Worm (Caenorhabditis elegans) whole organism, late embryonic: ENCODE data around the gene got-2.2.
A peak's percentile ranks its signal among the peaks of the same experiment; 100 is the strongest.

Source experiments
- C08G9.2 ChIP-seq: sonication (generic microtip); optimal IDR thresholded peaks from 2 replicates; lab custom pipeline; 2016; ENCODE audit warnings: mild to moderate bottlenecking, missing genetic modification characterization, moderate library complexity, missing compliant biosample characterization
- F13H6.1 ChIP-seq: sonication (generic microtip); optimal IDR thresholded peaks from 2 replicates; lab custom pipeline; 2016; ENCODE audit warnings: missing genetic modification characterization, missing compliant biosample characterization
- ahr-1 ChIP-seq: sonication (generic microtip); optimal IDR thresholded peaks from 2 replicates; lab custom pipeline; 2016; ENCODE audit warnings: missing genetic modification characterization, missing compliant biosample characterization
- ceh-18 ChIP-seq: sonication (generic microtip); optimal IDR thresholded peaks from 2 replicates; lab custom pipeline; 2016; ENCODE audit warnings: missing genetic modification characterization, missing compliant biosample characterization
- ceh-19 ChIP-seq: fragments of 200-800 bp; sonication (Bioruptor generic); optimal IDR thresholded peaks from 2 replicates; lab custom pipeline; 2018; ENCODE audit warnings: mild to moderate bottlenecking, missing genetic modification characterization, missing compliant biosample characterization
- ceh-2 ChIP-seq: sonication (generic microtip); optimal IDR thresholded peaks from 2 replicates; lab custom pipeline; 2016; ENCODE audit warnings: missing genotype, missing genetic modification characterization, missing compliant biosample characterization
- ceh-22 ChIP-seq: sonication (generic microtip); optimal IDR thresholded peaks from 2 replicates; lab custom pipeline; 2017; ENCODE audit warnings: missing biosample characterization, missing genetic modification characterization
- ceh-30 ChIP-seq: fragments of 150-350 bp; optimal IDR thresholded peaks from 2 replicates; lab custom pipeline; 2014; ENCODE audit warnings: missing biosample characterization, missing genetic modification characterization
- ceh-31 ChIP-seq: sonication (generic microtip); optimal IDR thresholded peaks from 2 replicates; lab custom pipeline; 2016; ENCODE audit warnings: missing genetic modification characterization, missing compliant biosample characterization
- ceh-45 ChIP-seq: fragments of 200-800 bp; sonication (Bioruptor generic); IDR thresholded peaks from 2 replicates; pipeline ENCODE4 v1.3.6; 2022; ENCODE audit warnings: missing genetic modification reagents, missing genetic modification characterization, missing compliant biosample characterization
- ceh-48 ChIP-seq: sonication (generic microtip); optimal IDR thresholded peaks from 2 replicates; lab custom pipeline; 2016; ENCODE audit warnings: missing genetic modification characterization, inconsistent platforms, missing compliant biosample characterization
- ceh-6 ChIP-seq: fragments of 200-800 bp; sonication (Bioruptor generic); optimal IDR thresholded peaks from 2 replicates; lab custom pipeline; 2018; ENCODE audit warnings: mild to moderate bottlenecking, missing genetic modification characterization, missing compliant biosample characterization
- che-1 ChIP-seq: sonication (generic microtip); optimal IDR thresholded peaks from 2 replicates; lab custom pipeline; 2016; ENCODE audit warnings: mild to moderate bottlenecking, missing genetic modification characterization, missing compliant biosample characterization
- dmd-4 ChIP-seq: sonication (generic microtip); optimal IDR thresholded peaks from 2 replicates; lab custom pipeline; 2016; ENCODE audit warnings: borderline replicate concordance, missing genetic modification characterization, missing compliant biosample characterization
- ets-4 ChIP-seq: sonication (generic microtip); optimal IDR thresholded peaks from 2 replicates; lab custom pipeline; 2016; ENCODE audit warnings: missing genetic modification characterization, missing compliant biosample characterization
- eyg-1 ChIP-seq: sonication (generic microtip); optimal IDR thresholded peaks from 2 replicates; lab custom pipeline; 2016; ENCODE audit warnings: missing genotype, missing genetic modification characterization, missing compliant biosample characterization
- fkh-6 ChIP-seq: sonication (generic microtip); optimal IDR thresholded peaks from 2 replicates; lab custom pipeline; 2016; ENCODE audit warnings: missing genetic modification characterization, missing compliant biosample characterization
- gmeb-2 ChIP-seq: sonication (generic microtip); optimal IDR thresholded peaks from 2 replicates; lab custom pipeline; 2016; ENCODE audit warnings: missing genetic modification characterization, inconsistent platforms, missing compliant biosample characterization
- hlh-13 ChIP-seq: fragments of 200-800 bp; sonication (Bioruptor generic); optimal IDR thresholded peaks from 2 replicates; lab custom pipeline; 2018; ENCODE audit warnings: mild to moderate bottlenecking, missing genetic modification characterization, missing compliant biosample characterization
- hlh-30 ChIP-seq: sonication (generic microtip); optimal IDR thresholded peaks from 2 replicates; lab custom pipeline; 2017; ENCODE audit warnings: antibody characterized with exemption, missing genetic modification characterization, missing compliant biosample characterization; ENCODE audit not compliant: insufficient read depth
- hlh-6 ChIP-seq: sonication (generic microtip); optimal IDR thresholded peaks from 2 replicates; lab custom pipeline; 2016; ENCODE audit warnings: missing genotype, missing genetic modification characterization, missing compliant biosample characterization
- hlh-8 ChIP-seq: sonication (generic microtip); optimal IDR thresholded peaks from 2 replicates; lab custom pipeline; 2016; ENCODE audit warnings: missing genotype, missing genetic modification characterization, missing compliant biosample characterization
- lim-6 ChIP-seq: sonication (generic microtip); optimal IDR thresholded peaks from 2 replicates; lab custom pipeline; 2016; ENCODE audit warnings: missing genetic modification characterization, missing compliant biosample characterization
- lin-11 ChIP-seq: fragments of 200-800 bp; sonication (Bioruptor generic); optimal IDR thresholded peaks from 2 replicates; lab custom pipeline; 2018; ENCODE audit warnings: mild to moderate bottlenecking, missing genetic modification characterization, missing compliant biosample characterization
- madf-2 ChIP-seq: sonication (generic microtip); optimal IDR thresholded peaks from 2 replicates; lab custom pipeline; 2017; ENCODE audit warnings: missing genetic modification characterization, missing compliant biosample characterization
- mec-3 ChIP-seq: sonication (generic microtip); optimal IDR thresholded peaks from 2 replicates; lab custom pipeline; 2016; ENCODE audit warnings: borderline replicate concordance, missing genetic modification characterization, missing compliant biosample characterization
- nfya-1 ChIP-seq: sonication (generic microtip); optimal IDR thresholded peaks from 2 replicates; lab custom pipeline; 2017; ENCODE audit warnings: missing genetic modification characterization, mild to moderate bottlenecking, missing compliant biosample characterization, antibody characterized with exemption, moderate library complexity
- nhr-11 ChIP-seq: fragments of 150-350 bp; optimal IDR thresholded peaks from 2 replicates; lab custom pipeline; 2014; ENCODE audit warnings: missing biosample characterization, missing genetic modification characterization
- nhr-232 ChIP-seq: sonication (generic microtip); optimal IDR thresholded peaks from 2 replicates; lab custom pipeline; 2016; ENCODE audit warnings: missing genetic modification characterization, missing compliant biosample characterization
- odd-2 ChIP-seq: sonication (generic microtip); optimal IDR thresholded peaks from 2 replicates; lab custom pipeline; 2017; ENCODE audit warnings: antibody characterized with exemption, mild to moderate bottlenecking, missing genetic modification characterization, missing compliant biosample characterization
- pat-9 ChIP-seq: fragments of 200-800 bp; sonication (Bioruptor generic); optimal IDR thresholded peaks from 2 replicates; lab custom pipeline; 2018; ENCODE audit warnings: mild to moderate bottlenecking, missing genetic modification characterization, moderate library complexity, missing compliant biosample characterization
- pax-1 ChIP-seq: fragments of 150-350 bp; optimal IDR thresholded peaks from 2 replicates; lab custom pipeline; 2014; ENCODE audit warnings: missing biosample characterization, missing genetic modification characterization
- pha-4 ChIP-seq: fragments of 150-350 bp; optimal IDR thresholded peaks from 2 replicates; lab custom pipeline; 2018; ENCODE audit warnings: missing biosample characterization, missing genetic modification reagents, missing genetic modification characterization
- ref-2 ChIP-seq: sonication (generic microtip); optimal IDR thresholded peaks from 2 replicates; lab custom pipeline; 2016; ENCODE audit warnings: missing genetic modification characterization, missing compliant biosample characterization
- rnt-1 ChIP-seq: sonication (generic microtip); optimal IDR thresholded peaks from 2 replicates; lab custom pipeline; 2016; ENCODE audit warnings: missing genetic modification characterization, missing compliant biosample characterization
- sdc-2 ChIP-seq: sonication (generic microtip); optimal IDR thresholded peaks from 2 replicates; lab custom pipeline; 2016; ENCODE audit warnings: missing genotype, missing genetic modification characterization, missing compliant biosample characterization
- sox-2 ChIP-seq: fragments of 200-800 bp; sonication (Bioruptor generic); IDR thresholded peaks from 2 replicates; pipeline ENCODE4 v1.3.6; 2022; ENCODE audit warnings: missing genetic modification reagents, missing genetic modification characterization, missing compliant biosample characterization
- tbx-2 ChIP-seq: sonication (generic microtip); optimal IDR thresholded peaks from 2 replicates; lab custom pipeline; 2016; ENCODE audit warnings: missing genetic modification characterization, missing compliant biosample characterization
- tbx-7 ChIP-seq: sonication (generic microtip); optimal IDR thresholded peaks from 2 replicates; lab custom pipeline; 2016; ENCODE audit warnings: missing genotype, missing genetic modification characterization, missing compliant biosample characterization
- ttx-3 ChIP-seq: sonication (generic microtip); optimal IDR thresholded peaks from 2 replicates; lab custom pipeline; 2016; ENCODE audit warnings: missing genetic modification reagents, missing genetic modification characterization, missing compliant biosample characterization
- unc-55 ChIP-seq: sonication (generic microtip); optimal IDR thresholded peaks from 2 replicates; lab custom pipeline; 2017; ENCODE audit warnings: missing biosample characterization, missing genetic modification reagents, missing genetic modification characterization
- unc-86 ChIP-seq: sonication (generic microtip); optimal IDR thresholded peaks from 2 replicates; lab custom pipeline; 2016; ENCODE audit warnings: missing genetic modification characterization, missing compliant biosample characterization
- ztf-16 ChIP-seq: sonication (generic microtip); optimal IDR thresholded peaks from 2 replicates; lab custom pipeline; 2017; ENCODE audit warnings: missing genetic modification characterization, missing compliant biosample characterization

got-2.2 gene

DNA sequence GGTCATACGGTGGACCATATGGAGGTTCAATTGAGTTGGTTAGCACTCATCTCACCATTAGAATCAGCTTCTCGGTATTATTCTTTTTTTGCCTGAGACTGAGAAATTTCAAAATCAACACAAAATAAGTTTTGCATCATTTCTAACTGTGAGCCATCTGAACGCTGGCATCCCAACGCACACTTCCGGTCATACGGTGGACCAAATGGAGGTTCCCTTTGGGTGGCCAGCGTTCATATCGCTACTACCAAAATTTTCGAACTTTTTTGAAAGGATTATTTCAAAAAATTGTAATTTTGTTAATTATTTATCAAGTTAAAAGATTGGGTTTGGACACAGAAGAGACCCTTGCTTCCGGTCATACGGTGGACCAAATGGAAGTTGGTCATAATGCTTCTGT is 12.0 kb downstream of the got-2.2 start:
- TF ChIP-seq sox-2 (GFP tag; lab: Robert Waterston, UW) (no peak), unc-55 (no peak), ceh-31 (no peak), unc-86 (tag; lab: Kevin White, UChicago) (no peak), ceh-48 (no peak), madf-2 (tag; lab: Kevin White, UChicago) (no peak), che-1 (no peak), gmeb-2 (tag; lab: Kevin White, UChicago) (no peak), ahr-1 (tag; lab: Kevin White, UChicago) (no peak), ets-4 (tag; lab: Kevin White, UChicago) (no peak), ztf-16 (tag; lab: Kevin White, UChicago) (no peak)

DNA sequence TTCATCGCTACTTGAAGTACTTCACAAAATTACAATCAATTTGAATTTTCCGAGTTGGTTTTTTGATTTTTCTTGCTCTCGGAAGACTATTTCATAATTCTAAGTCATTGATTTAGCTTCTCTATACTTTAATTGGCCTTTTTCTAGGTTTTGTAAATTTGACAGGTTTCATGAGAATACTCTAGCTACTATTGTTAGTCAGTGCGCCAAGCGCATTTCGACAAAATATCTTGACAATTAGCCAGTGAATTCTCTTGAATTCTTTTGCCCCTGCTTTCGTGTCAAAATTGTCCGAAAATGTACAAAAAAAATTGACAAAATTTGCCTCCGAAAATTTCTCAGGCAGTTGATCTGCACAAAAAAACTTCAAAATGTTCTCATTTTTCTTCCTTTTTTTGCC is 12.4 kb downstream of the got-2.2 start:
- TF ChIP-seq sdc-2 (no peak), ceh-31 (no peak), mec-3 (tag; lab: Kevin White, UChicago) (no peak), madf-2 (tag; lab: Kevin White, UChicago) (no peak), pat-9 (tag; lab: Kevin White, UChicago) (no peak), C08G9.2 (tag; lab: Kevin White, UChicago) (no peak), pax-1 (tag; lab: Kevin White, UChicago) (no peak), tbx-7 (no peak), pha-4 (no peak), lin-11 (tag; lab: Kevin White, UChicago) (no peak), ceh-6 (GFP tag; lab: Kevin White, UChicago) (no peak), dmd-4 (no peak)

DNA sequence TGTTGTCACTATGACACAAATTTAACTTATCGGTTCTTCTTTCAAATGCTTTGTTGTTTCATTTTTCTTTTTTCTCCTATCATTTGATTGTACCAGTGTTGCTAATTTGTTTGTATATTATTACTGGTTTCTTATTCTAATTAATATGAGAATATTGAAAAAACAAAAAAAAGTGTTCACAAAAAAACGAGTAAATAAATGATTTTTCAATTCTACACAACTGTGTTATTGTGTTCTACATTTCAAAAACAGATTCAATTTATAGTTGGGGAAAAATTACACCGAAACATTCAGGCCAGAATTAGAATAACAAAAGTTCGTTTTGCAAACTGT is 12.7 kb downstream of the got-2.2 start:
- TF ChIP-seq F13H6.1 (tag; lab: Kevin White, UChicago) (no peak), nhr-232 (tag; lab: Kevin White, UChicago) (no peak), tbx-2 (no peak), mec-3 (tag; lab: Kevin White, UChicago) (no peak), hlh-30 (tag; lab: Kevin White, UChicago) (no peak), lim-6 (tag; lab: Kevin White, UChicago) (no peak), hlh-6 (tag; lab: Kevin White, UChicago) (no peak), ceh-30 (tag; lab: Kevin White, UChicago) (no peak), ceh-2 (tag; lab: Kevin White, UChicago) (no peak), che-1 (no peak), ceh-31 (no peak), ceh-22 (no peak), C08G9.2 (tag; lab: Kevin White, UChicago) (no peak), lin-11 (tag; lab: Kevin White, UChicago) (no peak), rnt-1 (no peak), nhr-11 (tag; lab: Kevin White, UChicago) (no peak), ttx-3 (tag; lab: Kevin White, UChicago) (no peak), pax-1 (tag; lab: Kevin White, UChicago) (no peak), hlh-8 (no peak)

DNA sequence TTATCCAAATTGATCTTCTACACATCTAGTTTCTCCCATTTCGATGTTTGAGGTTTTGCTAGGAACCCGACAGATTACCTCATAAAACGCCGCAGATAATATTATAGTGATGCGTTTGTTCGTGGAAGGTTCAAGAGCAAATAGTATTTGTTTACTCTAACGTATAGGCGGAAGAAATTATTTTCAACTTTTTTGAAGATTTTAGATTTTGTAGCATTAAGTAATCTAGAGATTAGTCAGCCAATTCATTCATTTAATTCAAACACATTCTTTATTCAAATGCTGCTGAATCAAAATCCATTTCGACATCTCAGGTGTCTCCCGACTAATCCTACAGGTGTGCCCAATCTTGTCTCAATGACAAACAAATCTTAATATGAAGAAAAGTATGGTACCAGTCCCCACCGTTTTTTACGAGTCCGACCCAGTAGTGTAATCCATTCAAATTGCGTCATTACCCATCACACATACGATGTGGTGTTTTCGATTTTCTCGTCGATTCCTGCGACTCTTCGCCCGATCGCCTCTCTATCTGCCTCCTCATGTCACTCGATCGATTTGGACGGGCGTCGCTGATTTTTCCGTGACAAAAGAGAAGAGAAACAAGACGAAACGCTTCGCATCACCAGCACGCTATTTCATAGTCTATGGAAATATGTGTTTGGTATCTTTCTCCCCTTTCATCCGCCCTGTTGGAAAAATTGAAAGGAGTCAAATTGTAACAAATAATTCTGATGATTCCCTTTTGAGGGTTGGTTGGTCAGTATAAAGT is 13.3 kb downstream of the got-2.2 start:
- peak; percentile 48 for TF ChIP-seq ceh-18 (tag; lab: Kevin White, UChicago)
- peak; percentile 64 for TF ChIP-seq ref-2
- peak; percentile 17 for TF ChIP-seq C08G9.2 (tag; lab: Kevin White, UChicago)
- no peak for TF ChIP-seq ceh-6 (GFP tag; lab: Kevin White, UChicago)
- TF ChIP-seq mec-3 (tag; lab: Kevin White, UChicago): no peak
- TF ChIP-seq ceh-45 (GFP tag; lab: Robert Waterston, UW): no peak
- no peak for TF ChIP-seq fkh-6 (tag; lab: Kevin White, UChicago)
- TF ChIP-seq ceh-19 (GFP tag; lab: Kevin White, UChicago): peak; percentile 19
- TF ChIP-seq nfya-1: peak; percentile 53
- no peak for TF ChIP-seq hlh-8
- TF ChIP-seq sdc-2: no peak
- no peak for TF ChIP-seq hlh-13 (GFP tag; lab: Kevin White, UChicago)
- TF ChIP-seq unc-55: peak; percentile 71
- no peak for TF ChIP-seq eyg-1
- peak; percentile 23 for TF ChIP-seq hlh-30 (tag; lab: Kevin White, UChicago)
- no peak for TF ChIP-seq odd-2
